Fruit fly (Drosophila melanogaster) whole organism: ENCODE data around the gene Ser7.

Experiments
- EcR ChIP-seq, 2 experiments: fragments of >200 bp; optimal IDR thresholded peaks; 2 replicates each; lab custom pipeline; 2017; ENCODE audit warnings: missing biosample characterization in 2 of 2, missing genetic modification characterization in 2 of 2, missing genetic modification reagents in 2 of 2
- psq ChIP-seq: fragments of >200 bp; optimal IDR thresholded peaks from 2 replicates; lab custom pipeline; 2017
- usp ChIP-seq: fragments of >200 bp; optimal IDR thresholded peaks from 2 replicates; lab custom pipeline; 2017; ENCODE audit warnings: missing biosample characterization, missing genetic modification characterization, mixed read lengths

dm6 chrX:9868510-9869248, 3.6 kb downstream of the Ser7 start, which contains the start of gene CG45060:
- no peak for TF ChIP-seq psq (lab: Kevin White, UChicago)
- no peak for TF ChIP-seq usp (GFP tag; lab: Kevin White, UChicago)
- no peak for TF ChIP-seq EcR (GFP tag; optimal IDR thresholded peaks at IDR 0.05; lab: Kevin White, UChicago)
